Worm (Caenorhabditis elegans) whole organism, early embryonic: Measurements from ENCODE around the gene C55C3.73.

Experiments
- aly-1 ChIP-seq: sonication (generic microtip); optimal IDR thresholded peaks from 2 replicates; lab custom pipeline; 2016; ENCODE audit warnings: missing genetic modification characterization, missing compliant biosample characterization
- ama-1 ChIP-seq: fragments of 150-350 bp; optimal IDR thresholded peaks from 2 replicates; lab custom pipeline; 2014

DNA sequence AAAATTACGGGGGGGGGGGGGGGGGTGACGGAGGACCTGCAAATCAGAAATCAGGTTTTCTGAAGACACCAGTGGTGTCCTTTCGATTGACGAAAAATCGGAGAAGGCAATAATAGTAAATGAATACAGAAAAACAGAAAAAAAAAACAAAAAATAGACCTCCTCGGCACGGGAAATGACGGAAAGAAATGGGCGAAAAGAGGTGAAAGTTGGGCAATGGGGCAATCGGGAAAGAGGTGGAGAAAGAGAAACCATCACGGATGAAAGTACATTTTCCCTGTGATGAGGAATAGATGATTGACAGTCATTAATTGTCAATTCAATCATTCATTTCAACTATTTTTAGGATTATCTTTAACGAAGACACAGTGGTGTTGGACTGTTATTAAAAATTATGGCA, 666 bp upstream of the C55C3.73 start:
- TF ChIP-seq aly-1 (tag; lab: Kevin White, UChicago) = no peak
- TF ChIP-seq ama-1 (lab: Kevin White, UChicago) = no peak
